Worm (Caenorhabditis elegans) whole organism, L4 larva: ENCODE results near the gene F46H5.3.

Experiments
- D1046.2 ChIP-seq: fragments of 200-800 bp; sonication (Bioruptor generic); IDR thresholded peaks from 2 replicates; pipeline ENCODE4 v1.3.6; 2022; ENCODE audit warnings: missing genetic modification characterization, missing compliant biosample characterization
- Y105C5A.15 ChIP-seq: fragments of 200-800 bp; sonication (Bioruptor generic); IDR thresholded peaks from 2 replicates; pipeline ENCODE4 v1.3.6; 2022; ENCODE audit warnings: missing genetic modification characterization, missing compliant biosample characterization
- Y5F2A.4 ChIP-seq: fragments of 200-800 bp; sonication (Bioruptor generic); optimal IDR thresholded peaks from 2 replicates; lab custom pipeline; 2018; ENCODE audit warnings: mild to moderate bottlenecking, missing genetic modification characterization, missing compliant biosample characterization
- aha-1 ChIP-seq: fragments of 150-350 bp; peaks from one replicate; lab custom pipeline; 2014; ENCODE audit warnings: missing biosample characterization, missing genetic modification characterization
- ama-1 ChIP-seq: fragments of 150-350 bp; optimal IDR thresholded peaks from 2 replicates; lab custom pipeline; 2014; ENCODE audit warnings: inconsistent platforms, mixed read lengths
- ceh-44 ChIP-seq: fragments of 200-800 bp; sonication (Bioruptor generic); IDR thresholded peaks from 2 replicates; pipeline ENCODE4 v1.3.6; 2022; ENCODE audit warnings: missing genetic modification reagents, missing genetic modification characterization, missing compliant biosample characterization
- ceh-82 ChIP-seq: sonication (generic microtip); optimal IDR thresholded peaks from 2 replicates; lab custom pipeline; 2017; ENCODE audit warnings: missing biosample characterization, missing genetic modification characterization
- cey-2 ChIP-seq: sonication (generic microtip); optimal IDR thresholded peaks from 3 replicates; lab custom pipeline; 2017; ENCODE audit warnings: missing genetic modification characterization, mild to moderate bottlenecking, missing compliant biosample characterization, antibody characterized with exemption, borderline replicate concordance; ENCODE audit not compliant: insufficient read depth
- daf-12 ChIP-seq: fragments of 150-350 bp; optimal IDR thresholded peaks from 2 replicates; lab custom pipeline; 2014; ENCODE audit warnings: missing biosample characterization, missing genetic modification reagents, missing genetic modification characterization
- daf-16 ChIP-seq, 3 experiments: sonication (generic microtip); optimal IDR thresholded peaks; 2 replicates each; lab custom pipeline; 2016 to 2017; ENCODE audit warnings: missing genetic modification characterization in 3 of 3, missing genetic modification reagents in 3 of 3, mild to moderate bottlenecking in 2 of 3, missing compliant biosample characterization in 2 of 3, missing biosample characterization in 1 of 3, moderate library complexity in 1 of 3
- dmd-6 ChIP-seq: fragments of 200-800 bp; sonication (Bioruptor generic); IDR thresholded peaks from 2 replicates; pipeline ENCODE4 v1.3.6; 2022; ENCODE audit warnings: missing genetic modification reagents, missing genetic modification characterization, missing compliant biosample characterization
- dmd-9 ChIP-seq: fragments of 200-800 bp; sonication (Bioruptor generic); IDR thresholded peaks from 2 replicates; pipeline ENCODE4 v1.3.6; 2022; ENCODE audit warnings: missing genetic modification reagents, missing genetic modification characterization, missing compliant biosample characterization
- dpl-1 ChIP-seq: fragments of 150-350 bp; optimal IDR thresholded peaks from 2 replicates; lab custom pipeline; 2014; ENCODE audit warnings: missing biosample characterization, missing genetic modification reagents, missing genetic modification characterization
- dve-1 ChIP-seq: sonication (generic microtip); optimal IDR thresholded peaks from 2 replicates; lab custom pipeline; 2017; ENCODE audit warnings: antibody characterized with exemption, mild to moderate bottlenecking, missing genetic modification characterization, missing compliant biosample characterization; ENCODE audit not compliant: insufficient read depth
- egl-27 ChIP-seq: sonication (generic microtip); optimal IDR thresholded peaks from 3 replicates; lab custom pipeline; 2017; ENCODE audit warnings: missing biosample characterization, missing genetic modification reagents, missing genetic modification characterization
- egl-43 ChIP-seq: fragments of 200-800 bp; sonication (Bioruptor generic); IDR thresholded peaks from 2 replicates; pipeline ENCODE4 v1.3.6; 2022; ENCODE audit warnings: missing genetic modification reagents, missing genetic modification characterization, missing compliant biosample characterization
- hlh-30 ChIP-seq: sonication (generic microtip); optimal IDR thresholded peaks from 2 replicates; lab custom pipeline; 2017; ENCODE audit warnings: antibody characterized with exemption, mild to moderate bottlenecking, missing genetic modification characterization, missing compliant biosample characterization; ENCODE audit not compliant: insufficient read depth
- jun-1 ChIP-seq: fragments of 150-350 bp; optimal IDR thresholded peaks from 2 replicates; lab custom pipeline; 2014; ENCODE audit warnings: missing biosample characterization, missing genetic modification reagents, missing genetic modification characterization
- lim-7 ChIP-seq: fragments of 200-800 bp; sonication (Bioruptor generic); IDR thresholded peaks from 2 replicates; pipeline ENCODE4 v1.3.6; 2022; ENCODE audit warnings: missing genetic modification characterization, missing compliant biosample characterization
- lin-13 ChIP-seq: fragments of 150-350 bp; optimal IDR thresholded peaks from 2 replicates; lab custom pipeline; 2014; ENCODE audit warnings: missing biosample characterization, missing genetic modification reagents, missing genetic modification characterization
- lin-15B ChIP-seq: fragments of 150-350 bp; sonication (generic microtip); optimal IDR thresholded peaks from 3 replicates; lab custom pipeline; 2014; ENCODE audit warnings: missing biosample characterization, missing genetic modification characterization
- lin-39 ChIP-seq: fragments of 150-350 bp; optimal IDR thresholded peaks from 2 replicates; lab custom pipeline; 2014; ENCODE audit warnings: missing biosample characterization, missing genetic modification reagents, missing genetic modification characterization
- lir-3 ChIP-seq: sonication (generic microtip); optimal IDR thresholded peaks from 2 replicates; lab custom pipeline; 2016; ENCODE audit warnings: mild to moderate bottlenecking, missing genetic modification characterization, missing compliant biosample characterization
- lsy-2 ChIP-seq, 2 experiments: fragments of 150-350 bp in 1 of 2; sonication (generic microtip) in 1 of 2; optimal IDR thresholded peaks; 2 replicates each; lab custom pipeline; 2014 to 2017; ENCODE audit warnings: missing biosample characterization in 2 of 2, missing genetic modification characterization in 2 of 2
- madf-9 ChIP-seq: fragments of 200-800 bp; sonication (Bioruptor generic); conservative IDR thresholded peaks from 2 replicates; pipeline ENCODE4 v1.3.6; 2022; ENCODE audit warnings: missing genetic modification reagents, missing genetic modification characterization, missing compliant biosample characterization
- mep-1 ChIP-seq: fragments of 150-350 bp; sonication (generic microtip); optimal IDR thresholded peaks from 3 replicates; lab custom pipeline; 2014; ENCODE audit warnings: missing biosample characterization, missing genetic modification characterization
- mes-2 ChIP-seq: sonication (generic microtip); optimal IDR thresholded peaks from 2 replicates; lab custom pipeline; 2016; ENCODE audit warnings: missing genotype, mild to moderate bottlenecking, missing genetic modification characterization, missing compliant biosample characterization; ENCODE audit not compliant: poor library complexity, severe bottlenecking
- mxl-2 ChIP-seq: fragments of 200-800 bp; sonication (Bioruptor generic); conservative IDR thresholded peaks from 2 replicates; pipeline ENCODE4 v1.3.6; 2022; ENCODE audit warnings: missing genetic modification reagents, missing genetic modification characterization, missing compliant biosample characterization
- mxl-3 ChIP-seq: fragments of 200-800 bp; sonication (Bioruptor generic); optimal IDR thresholded peaks from 2 replicates; lab custom pipeline; 2018; ENCODE audit warnings: mild to moderate bottlenecking, missing genetic modification characterization, missing compliant biosample characterization
- nhr-10 ChIP-seq: fragments of 150-350 bp; optimal IDR thresholded peaks from 2 replicates; lab custom pipeline; 2014; ENCODE audit warnings: missing biosample characterization, missing genetic modification characterization
- nhr-11 ChIP-seq: fragments of 150-350 bp; optimal IDR thresholded peaks from 2 replicates; lab custom pipeline; 2014; ENCODE audit warnings: missing biosample characterization, missing genetic modification characterization
- nhr-6 ChIP-seq: fragments of 150-350 bp; optimal IDR thresholded peaks from 2 replicates; lab custom pipeline; 2014; ENCODE audit warnings: missing biosample characterization, missing genetic modification characterization
- pha-4 ChIP-seq, 2 experiments: fragments of 150-350 bp in 1 of 2; fragments of 200-800 bp in 1 of 2; sonication (Bioruptor generic) in 1 of 2; IDR thresholded peaks in 1 of 2; optimal IDR thresholded peaks in 1 of 2; 2 replicates each; pipeline versions ENCODE4 v1.3.6 to Lab custom; 2014 to 2022; ENCODE audit warnings: missing genetic modification characterization in 2 of 2, missing genetic modification reagents in 2 of 2, missing biosample characterization in 1 of 2, missing compliant biosample characterization in 1 of 2
- rbr-2 ChIP-seq: sonication (generic microtip); optimal IDR thresholded peaks from 2 replicates; lab custom pipeline; 2016; ENCODE audit warnings: missing genotype, missing genetic modification characterization, missing compliant biosample characterization
- saeg-2 ChIP-seq: fragments of 200-800 bp; sonication (Bioruptor generic); IDR thresholded peaks from 2 replicates; pipeline ENCODE4 v1.3.6; 2022; ENCODE audit warnings: missing genetic modification reagents, missing genetic modification characterization, missing compliant biosample characterization
- sdz-12 ChIP-seq: fragments of 200-800 bp; sonication (Bioruptor generic); optimal IDR thresholded peaks from 2 replicates; lab custom pipeline; 2018; ENCODE audit warnings: mild to moderate bottlenecking, missing genetic modification characterization, missing compliant biosample characterization
- set-16 ChIP-seq: fragments of 200-800 bp; sonication (Bioruptor generic); IDR thresholded peaks from 2 replicates; pipeline ENCODE4 v1.3.6; 2022; ENCODE audit warnings: missing genetic modification reagents, missing genetic modification characterization, missing compliant biosample characterization
- snpc-1.2 ChIP-seq: fragments of 200-800 bp; sonication (Bioruptor generic); IDR thresholded peaks from 2 replicates; pipeline ENCODE4 v1.3.6; 2022; ENCODE audit warnings: missing genetic modification reagents, missing genetic modification characterization, missing compliant biosample characterization
- snpc-4 ChIP-seq: fragments of 150-350 bp; optimal IDR thresholded peaks from 2 replicates; lab custom pipeline; 2014; ENCODE audit warnings: missing biosample characterization, missing genetic modification characterization
- spr-1 ChIP-seq: sonication (generic microtip); optimal IDR thresholded peaks from 2 replicates; lab custom pipeline; 2016; ENCODE audit warnings: mild to moderate bottlenecking, missing genetic modification characterization, missing compliant biosample characterization
- spr-3 ChIP-seq: fragments of 200-800 bp; sonication (Bioruptor generic); optimal IDR thresholded peaks from 2 replicates; lab custom pipeline; 2018; ENCODE audit warnings: mild to moderate bottlenecking, missing genetic modification characterization, missing compliant biosample characterization
- unc-130 ChIP-seq: sonication (generic microtip); optimal IDR thresholded peaks from 2 replicates; lab custom pipeline; 2016; ENCODE audit warnings: missing genetic modification reagents, missing genetic modification characterization, missing compliant biosample characterization
- unc-62 ChIP-seq, 3 experiments: fragments of 150-350 bp in 1 of 3; sonication (generic microtip); optimal IDR thresholded peaks in 2 of 3; peaks in 1 of 3; 1 replicate in 1 of 3; 2 replicates in 2 of 3; lab custom pipeline; 2014 to 2017; ENCODE audit warnings: missing biosample characterization in 3 of 3, missing genetic modification characterization in 3 of 3, missing genetic modification reagents in 3 of 3, missing genotype in 1 of 3
- vab-7 ChIP-seq: fragments of 200-800 bp; sonication (Bioruptor generic); IDR thresholded peaks from 2 replicates; pipeline ENCODE4 v1.3.6; 2022; ENCODE audit warnings: missing genetic modification reagents, missing genetic modification characterization, missing compliant biosample characterization

F46H5.3 gene

ce11 chrX:7234074-7234453 is 4.4 kb downstream of the F46H5.3 start:
- no peak for TF ChIP-seq set-16 (GFP tag; lab: Robert Waterston, UW)
- TF ChIP-seq unc-62 (GFP tag; optimal IDR thresholded peaks at IDR 0.05 in 1 of 2; lab: Kevin White, UChicago), result peak in 1 of 2 experiments; percentile 92
- TF ChIP-seq unc-62 (tag; optimal IDR thresholded peaks at IDR 0.05; lab: Kevin White, UChicago), result no peak
- TF ChIP-seq, all 104 proteins: peak for 1

- TF ChIP-seq spr-3 (GFP tag; lab: Kevin White, UChicago), result no peak
- no peak for TF ChIP-seq lin-15B
- peak; percentile 29 for TF ChIP-seq dve-1
- no peak for TF ChIP-seq lin-39
- no peak for TF ChIP-seq cey-2
- TF ChIP-seq aha-1 (tag; lab: Kevin White, UChicago), result peak; percentile 90
- TF ChIP-seq set-16 (GFP tag; lab: Robert Waterston, UW), result no peak
- no peak for TF ChIP-seq egl-43 (GFP tag; lab: Robert Waterston, UW)
- no peak for TF ChIP-seq pha-4 (GFP tag; IDR thresholded peaks at IDR 0.05; lab: Robert Waterston, UW)
- TF ChIP-seq pha-4 (tag; optimal IDR thresholded peaks at IDR 0.05; lab: Kevin White, UChicago), result peak; percentile 4
- TF ChIP-seq ama-1, result peak; percentile 35
- TF ChIP-seq nhr-6 (tag; lab: Kevin White, UChicago), result peak; percentile 32
- no peak for TF ChIP-seq daf-12 (tag; lab: Kevin White, UChicago)
- TF ChIP-seq lim-7, result no peak
- TF ChIP-seq nhr-11, result no peak
- peak; percentile 38 for TF ChIP-seq hlh-30 (tag; lab: Kevin White, UChicago)
- TF ChIP-seq unc-62 (GFP tag; optimal IDR thresholded peaks at IDR 0.05 in 1 of 2; lab: Kevin White, UChicago), result peak in 1 of 2 experiments; percentile 92
- TF ChIP-seq unc-62 (tag; optimal IDR thresholded peaks at IDR 0.05; lab: Kevin White, UChicago), result no peak
- no peak for TF ChIP-seq ceh-44 (GFP tag; lab: Robert Waterston, UW)
- no peak for TF ChIP-seq madf-9 (GFP tag; lab: Robert Waterston, UW)
- TF ChIP-seq vab-7 (GFP tag; lab: Robert Waterston, UW), result no peak
- no peak for TF ChIP-seq Y5F2A.4 (GFP tag; lab: Kevin White, UChicago)
- TF ChIP-seq rbr-2 (tag; lab: Kevin White, UChicago), result no peak
- no peak for TF ChIP-seq lin-13 (GFP tag; lab: Kevin White, UChicago)
- TF ChIP-seq mxl-2 (GFP tag; lab: Robert Waterston, UW), result no peak
- TF ChIP-seq lsy-2 (tag; optimal IDR thresholded peaks at IDR 0.05; lab: Kevin White, UChicago), result peak in 1 of 2 experiments; percentile 8
- TF ChIP-seq saeg-2 (GFP tag; lab: Robert Waterston, UW), result no peak
- peak; percentile 15 for TF ChIP-seq nhr-10
- TF ChIP-seq dmd-9 (GFP tag; lab: Robert Waterston, UW), result no peak
- no peak for TF ChIP-seq egl-27
- TF ChIP-seq D1046.2 (GFP tag; lab: Robert Waterston, UW), result no peak
- no peak for TF ChIP-seq snpc-1.2 (GFP tag; lab: Robert Waterston, UW)
- TF ChIP-seq sdz-12, result no peak
- TF ChIP-seq unc-130 (GFP tag; lab: Kevin White, UChicago), result no peak
- TF ChIP-seq daf-16 (GFP tag; optimal IDR thresholded peaks at IDR 0.05; lab: Kevin White, UChicago), result peak in 1 of 2 experiments; percentile 10
- TF ChIP-seq daf-16 (tag; optimal IDR thresholded peaks at IDR 0.05; lab: Kevin White, UChicago), result peak; percentile 93
- no peak for TF ChIP-seq jun-1
- peak; percentile 5 for TF ChIP-seq mes-2 (tag; lab: Kevin White, UChicago)
- peak; percentile 68 for TF ChIP-seq dmd-6 (GFP tag; lab: Robert Waterston, UW)
- TF ChIP-seq snpc-4 (tag; lab: Kevin White, UChicago), result no peak
- no peak for TF ChIP-seq mep-1
- TF ChIP-seq lir-3 (tag; lab: Kevin White, UChicago), result no peak
- no peak for TF ChIP-seq Y105C5A.15
- no peak for TF ChIP-seq spr-1
- TF ChIP-seq mxl-3 (GFP tag; lab: Kevin White, UChicago), result no peak
- TF ChIP-seq dpl-1 (GFP tag; lab: Kevin White, UChicago), result no peak
- TF ChIP-seq ceh-82 (tag; lab: Kevin White, UChicago), result no peak
These were observed 5.1 kb downstream of the F46H5.3 start for ce11 chrX:7233127-7234073.
